Fruit fly (Drosophila melanogaster): ENCODE results near the gene Arglu1.

- TF ChIP-seq CG12605 (GFP tag; IDR thresholded peaks at IDR 0.05) = peak; percentile 90
- peak; percentile 92 for TF ChIP-seq CG34367 (tag; optimal IDR thresholded peaks at IDR 0.05)
- TF ChIP-seq EcR (GFP tag; optimal IDR thresholded peaks at IDR 0.05) = peak; percentile 76
- TF ChIP-seq gl (tag; optimal IDR thresholded peaks at IDR 0.05) = peak; percentile 92
- 0 out of 2 replicates have a peak, but pooled peaks have one; percentile 28 for TF ChIP-seq CG10348 (GFP tag; IDR thresholded peaks at IDR 0.05)
- TF ChIP-seq Ets98B (GFP tag; IDR thresholded peaks at IDR 0.05) = peak; percentile 95
- TF ChIP-seq CG14655 (GFP tag; optimal IDR thresholded peaks at IDR 0.05) = peak; percentile 94
- TF ChIP-seq CG9948 (tag; optimal IDR thresholded peaks at IDR 0.05) = peak; percentile 92
- TF ChIP-seq Pif1A (GFP tag; optimal IDR thresholded peaks at IDR 0.05) = peak; percentile 93
- peak; percentile 97 for TF ChIP-seq fd96Ca (GFP tag; IDR thresholded peaks at IDR 0.05)
- TF ChIP-seq CG32121 (GFP tag; IDR thresholded peaks at IDR 0.05) = peak; percentile 89
- peak; percentile 45 for TF ChIP-seq D1 (tag; optimal IDR thresholded peaks at IDR 0.05)
- TF ChIP-seq CG8159 (tag; optimal IDR thresholded peaks at IDR 0.05) = peak; percentile 93
- TF ChIP-seq CG13204 (GFP tag; optimal IDR thresholded peaks at IDR 0.05) = peak; percentile 89
Measured at dm6 chr2L:9986402-9987350, 48.7 kb upstream of the Arglu1 start.
